Worm (Caenorhabditis elegans) whole organism, L3 larva: ENCODE measurements around the gene rsa-2.

ENCODE experiments used
- ceh-9 ChIP-seq: sonication (generic microtip); optimal IDR thresholded peaks from 2 replicates; lab custom pipeline; 2018; ENCODE audit warnings: missing biosample characterization, missing genetic modification characterization
- unc-62 ChIP-seq: fragments of 150-350 bp; sonication (generic microtip); optimal IDR thresholded peaks from 4 replicates; lab custom pipeline; 2014; ENCODE audit warnings: missing biosample characterization, missing genetic modification reagents, missing genetic modification characterization
- ztf-4 ChIP-seq: fragments of 150-350 bp; optimal IDR thresholded peaks from 2 replicates; lab custom pipeline; 2014; ENCODE audit warnings: missing biosample characterization, missing genetic modification characterization

DNA sequence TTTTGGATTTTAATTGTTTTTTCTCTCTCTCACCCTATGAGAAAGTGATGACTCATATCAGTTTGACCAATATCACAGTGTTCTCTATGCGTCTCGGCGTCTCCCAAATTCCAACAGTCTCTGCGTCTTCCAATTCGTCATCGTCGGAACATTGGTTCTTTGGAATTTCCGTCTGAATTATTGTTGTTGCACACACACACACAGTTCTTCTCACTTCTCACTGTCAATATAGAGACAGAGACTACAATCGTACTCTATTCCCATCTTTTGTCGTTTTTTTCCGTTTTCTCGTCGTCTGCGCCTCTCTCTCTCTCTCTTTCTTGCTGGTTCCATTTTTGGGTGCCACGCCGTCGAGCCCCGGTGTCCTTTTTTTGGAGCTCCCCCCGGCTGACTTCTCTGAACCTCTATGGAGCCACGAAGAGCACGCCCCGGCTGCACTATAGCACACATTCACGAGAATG lies 12.6 kb upstream of the rsa-2 start:
- TF ChIP-seq ztf-4 (tag; lab: Kevin White, UChicago), result no peak
- no peak for TF ChIP-seq ceh-9 (tag; lab: Kevin White, UChicago)
- no peak for TF ChIP-seq unc-62 (GFP tag; lab: Kevin White, UChicago)
